Fruit fly (Drosophila melanogaster): ENCODE results near the gene tplus3b.

- no peak for TF ChIP-seq psq (optimal IDR thresholded peaks at IDR 0.05)
- no peak for TF ChIP-seq h (optimal IDR thresholded peaks at IDR 0.05)
Measured at dm6 chr2L:22151323-22151722, 47.1 kb upstream of the tplus3b start, which contains the start of gene dunk.
